Worm (Caenorhabditis elegans) whole organism, L1 larva: Measurements from ENCODE around the gene fsn-1.
A peak's percentile ranks its signal among the peaks of the same experiment; 100 is the strongest.

Source experiments
- C04F5.9 ChIP-seq: sonication (generic microtip); optimal IDR thresholded peaks from 2 replicates; lab custom pipeline; 2016; ENCODE audit warnings: missing genetic modification characterization, missing compliant biosample characterization
- Y116A8C.19 ChIP-seq: sonication (generic microtip); optimal IDR thresholded peaks from 2 replicates; lab custom pipeline; 2016; ENCODE audit warnings: missing compliant biosample characterization, missing genetic modification characterization, borderline replicate concordance
- alr-1 ChIP-seq: fragments of 200-800 bp; sonication (Bioruptor generic); optimal IDR thresholded peaks from 2 replicates; lab custom pipeline; 2018; ENCODE audit warnings: borderline replicate concordance, mild to moderate bottlenecking, missing genetic modification characterization, missing compliant biosample characterization
- aly-2 ChIP-seq: fragments of 150-350 bp; optimal IDR thresholded peaks from 2 replicates; lab custom pipeline; 2014; ENCODE audit warnings: missing biosample characterization, missing genetic modification characterization
- ama-1 ChIP-seq: fragments of 150-350 bp; optimal IDR thresholded peaks from 2 replicates; lab custom pipeline; 2014
- ceh-63 ChIP-seq: fragments of 200-800 bp; sonication (Bioruptor generic); optimal IDR thresholded peaks from 2 replicates; lab custom pipeline; 2018; ENCODE audit warnings: mild to moderate bottlenecking, missing genetic modification characterization, missing compliant biosample characterization
- ces-1 ChIP-seq: fragments of 150-350 bp; optimal IDR thresholded peaks from 2 replicates; lab custom pipeline; 2014; ENCODE audit warnings: missing biosample characterization, missing genetic modification reagents, missing genetic modification characterization
- dsc-1 ChIP-seq: sonication (generic microtip); optimal IDR thresholded peaks from 2 replicates; lab custom pipeline; 2016; ENCODE audit warnings: mild to moderate bottlenecking, missing genetic modification characterization, missing compliant biosample characterization
- efl-1 ChIP-seq, 4 experiments: fragments of 150-350 bp; optimal IDR thresholded peaks in 3 of 4; peaks in 1 of 4; 1 replicate in 1 of 4; 2 replicates in 3 of 4; lab custom pipeline; 2014; ENCODE audit warnings: missing biosample characterization in 2 of 4, missing genetic modification characterization in 2 of 4, missing genetic modification reagents in 2 of 4
- elt-2 ChIP-seq: sonication (generic microtip); optimal IDR thresholded peaks from 2 replicates; lab custom pipeline; 2016; ENCODE audit warnings: missing genetic modification characterization, mild to moderate bottlenecking, inconsistent platforms, missing compliant biosample characterization, missing genetic modification reagents
- elt-3 ChIP-seq, 6 experiments: fragments of 150-350 bp in 1 of 6; sonication (generic microtip); optimal IDR thresholded peaks; 2 replicates each; lab custom pipeline; 2017 to 2018; ENCODE audit warnings: missing biosample characterization in 6 of 6, missing genetic modification characterization in 6 of 6, inconsistent platforms in 1 of 6
- ets-5 ChIP-seq: fragments of 200-800 bp; sonication (Bioruptor generic); IDR thresholded peaks from 2 replicates; pipeline ENCODE4 v1.3.6; 2022; ENCODE audit warnings: missing genetic modification characterization, missing compliant biosample characterization
- fkh-4 ChIP-seq: sonication (generic microtip); optimal IDR thresholded peaks from 2 replicates; lab custom pipeline; 2016; ENCODE audit warnings: missing compliant biosample characterization, missing genetic modification characterization, borderline replicate concordance
- grh-1 ChIP-seq: fragments of 200-800 bp; sonication (Bioruptor generic); IDR thresholded peaks from 2 replicates; pipeline ENCODE4 v1.3.6; 2022; ENCODE audit warnings: missing genetic modification reagents, missing genetic modification characterization, missing compliant biosample characterization
- hpl-2 ChIP-seq: fragments of 150-350 bp; optimal IDR thresholded peaks from 2 replicates; lab custom pipeline; 2014; ENCODE audit warnings: missing biosample characterization, missing genetic modification reagents, missing genetic modification characterization
- irx-1 ChIP-seq: sonication (generic microtip); optimal IDR thresholded peaks from 2 replicates; lab custom pipeline; 2016; ENCODE audit warnings: missing genetic modification characterization, missing compliant biosample characterization
- isw-1 ChIP-seq: fragments of 200-800 bp; sonication (Bioruptor generic); IDR thresholded peaks from 2 replicates; pipeline ENCODE4 v1.3.6; 2022; ENCODE audit warnings: missing genetic modification characterization, missing compliant biosample characterization
- lin-35 ChIP-seq, 2 experiments: fragments of 150-350 bp; optimal IDR thresholded peaks; 2 replicates each; lab custom pipeline; 2014; ENCODE audit warnings: missing biosample characterization in 2 of 2, missing genetic modification characterization in 2 of 2, missing genetic modification reagents in 2 of 2
- lin-39 ChIP-seq: fragments of 150-350 bp; optimal IDR thresholded peaks from 2 replicates; lab custom pipeline; 2014; ENCODE audit warnings: missing biosample characterization, missing genetic modification reagents, missing genetic modification characterization
- lir-3 ChIP-seq: sonication (generic microtip); optimal IDR thresholded peaks from 2 replicates; lab custom pipeline; 2016; ENCODE audit warnings: mild to moderate bottlenecking, missing genetic modification characterization, moderate library complexity, missing compliant biosample characterization; ENCODE audit not compliant: poor library complexity
- lsy-2 ChIP-seq, 2 experiments: fragments of 150-350 bp; optimal IDR thresholded peaks; 2 replicates each; lab custom pipeline; 2014; ENCODE audit warnings: missing biosample characterization in 2 of 2, missing genetic modification characterization in 2 of 2
- mab-9 ChIP-seq: fragments of 200-800 bp; sonication (Bioruptor generic); IDR thresholded peaks from 2 replicates; pipeline ENCODE4 v1.3.6; 2022; ENCODE audit warnings: missing genetic modification reagents, missing genetic modification characterization, missing compliant biosample characterization
- mep-1 ChIP-seq: fragments of 150-350 bp; optimal IDR thresholded peaks from 2 replicates; lab custom pipeline; 2014; ENCODE audit warnings: missing biosample characterization, missing genetic modification characterization
- nhr-11 ChIP-seq: fragments of 150-350 bp; optimal IDR thresholded peaks from 2 replicates; lab custom pipeline; 2014; ENCODE audit warnings: missing biosample characterization, missing genetic modification characterization
- nhr-12 ChIP-seq: sonication (generic microtip); optimal IDR thresholded peaks from 2 replicates; lab custom pipeline; 2017; ENCODE audit warnings: missing biosample characterization, missing genetic modification characterization
- nhr-20 ChIP-seq: sonication (generic microtip); optimal IDR thresholded peaks from 2 replicates; lab custom pipeline; 2016; ENCODE audit warnings: mild to moderate bottlenecking, missing genetic modification characterization, missing compliant biosample characterization
- nhr-71 ChIP-seq: sonication (generic microtip); optimal IDR thresholded peaks from 2 replicates; lab custom pipeline; 2016; ENCODE audit warnings: mild to moderate bottlenecking, missing genetic modification characterization, moderate library complexity, missing compliant biosample characterization
- nhr-85 ChIP-seq: sonication (generic microtip); peaks from one replicate; lab custom pipeline; 2016; ENCODE audit warnings: missing genetic modification characterization, inconsistent platforms, missing compliant biosample characterization
- pag-3 ChIP-seq: sonication (generic microtip); optimal IDR thresholded peaks from 2 replicates; lab custom pipeline; 2017; ENCODE audit warnings: missing genetic modification characterization, mild to moderate bottlenecking, missing compliant biosample characterization, antibody characterized with exemption, borderline replicate concordance; ENCODE audit not compliant: insufficient read depth
- pqm-1 ChIP-seq: sonication (generic microtip); optimal IDR thresholded peaks from 3 replicates; lab custom pipeline; 2017; ENCODE audit warnings: missing biosample characterization, missing genetic modification characterization
- sptf-1 ChIP-seq: fragments of 150-350 bp; optimal IDR thresholded peaks from 2 replicates; lab custom pipeline; 2014; ENCODE audit warnings: missing biosample characterization, missing genetic modification characterization
- swsn-7 ChIP-seq: sonication (generic microtip); optimal IDR thresholded peaks from 2 replicates; lab custom pipeline; 2016; ENCODE audit warnings: missing genetic modification characterization, missing compliant biosample characterization
- unc-62 ChIP-seq: fragments of 150-350 bp; optimal IDR thresholded peaks from 2 replicates; lab custom pipeline; 2014; ENCODE audit warnings: missing biosample characterization, missing genetic modification reagents, missing genetic modification characterization
- unc-98 ChIP-seq: fragments of 200-800 bp; sonication (Bioruptor generic); IDR thresholded peaks from 2 replicates; pipeline ENCODE4 v1.3.6; 2022; ENCODE audit warnings: missing genetic modification characterization, missing compliant biosample characterization
- xbp-1 ChIP-seq: sonication (generic microtip); optimal IDR thresholded peaks from 2 replicates; lab custom pipeline; 2016; ENCODE audit warnings: missing genetic modification characterization, missing compliant biosample characterization
- zip-4 ChIP-seq: fragments of 200-800 bp; sonication (Bioruptor generic); optimal IDR thresholded peaks from 2 replicates; lab custom pipeline; 2018; ENCODE audit warnings: mild to moderate bottlenecking, missing genetic modification characterization, moderate library complexity, missing compliant biosample characterization
- ztf-4 ChIP-seq: fragments of 150-350 bp; optimal IDR thresholded peaks from 2 replicates; lab custom pipeline; 2014; ENCODE audit warnings: missing biosample characterization, missing genetic modification characterization

The fsn-1 gene

ce11 chrIII:4937022-4937421 lies at the start of gene fsn-1:
fsn-1 (plus strand) TSS chrIII:4937322.
- TF ChIP-seq sptf-1 (tag; lab: Kevin White, UChicago), result no peak
- no peak for TF ChIP-seq irx-1 (tag; lab: Kevin White, UChicago)
- no peak for TF ChIP-seq pag-3 (tag; lab: Kevin White, UChicago)
- TF ChIP-seq ceh-63, result no peak
- no peak for TF ChIP-seq xbp-1 (tag; lab: Kevin White, UChicago)
- TF ChIP-seq grh-1 (GFP tag; lab: Robert Waterston, UW), result no peak
- TF ChIP-seq nhr-85 (tag; lab: Kevin White, UChicago), result no peak
- no peak for TF ChIP-seq mab-9 (GFP tag; lab: Robert Waterston, UW)
- TF ChIP-seq mep-1 (tag; lab: Kevin White, UChicago), result no peak
- no peak for TF ChIP-seq swsn-7 (tag; lab: Kevin White, UChicago)
- no peak for TF ChIP-seq unc-98

ce11 chrIII:4890997-4891396 lies 46.1 kb upstream of the fsn-1 start, which contains the start of gene F26F4.5:
F26F4.5 (minus strand) TSS chrIII:4891252.
- TF ChIP-seq ets-5 (GFP tag; lab: Robert Waterston, UW), result no peak
- TF ChIP-seq alr-1 (tag; lab: Kevin White, UChicago), result no peak
- TF ChIP-seq ama-1, result no peak
- TF ChIP-seq lir-3, result no peak
- no peak for TF ChIP-seq sptf-1 (tag; lab: Kevin White, UChicago)
- TF ChIP-seq dsc-1 (tag; lab: Kevin White, UChicago), result no peak
- TF ChIP-seq ces-1 (GFP tag; lab: Kevin White, UChicago), result no peak
- TF ChIP-seq lsy-2 (tag; optimal IDR thresholded peaks at IDR 0.05; lab: Kevin White, UChicago), result no peak
- no peak for TF ChIP-seq lin-39
- TF ChIP-seq zip-4 (GFP tag; lab: Kevin White, UChicago), result no peak

- no peak for TF ChIP-seq pqm-1
- peak in 1 of 2 experiments; percentile 15 for TF ChIP-seq lin-35 (GFP tag; optimal IDR thresholded peaks at IDR 0.05; lab: Kevin White, UChicago)
- no peak for TF ChIP-seq pag-3 (tag; lab: Kevin White, UChicago)
- peak; percentile 18 for TF ChIP-seq aly-2 (tag; lab: Kevin White, UChicago)
- no peak for TF ChIP-seq ztf-4
- no peak for TF ChIP-seq isw-1
Measured at ce11 chrIII:4893540-4893939, 43.6 kb upstream of the fsn-1 start, which contains the start of gene F26F4.6. F26F4.6 (minus strand) TSS chrIII:4893640.

ce11 chrIII:4895313-4895712 lies 41.8 kb upstream of the fsn-1 start:
- TF ChIP-seq fkh-4 (tag; lab: Kevin White, UChicago) (no peak), elt-3 (tag; optimal IDR thresholded peaks at IDR 0.05; lab: Kevin White, UChicago) (no peak), aly-2 (tag; lab: Kevin White, UChicago) (peak; percentile 33), efl-1 (optimal IDR thresholded peaks at IDR 0.05; lab: Kevin White, UChicago) (no peak), efl-1 (GFP tag; optimal IDR thresholded peaks at IDR 0.05 in 1 of 2; lab: Kevin White, UChicago) (peak in 1 of 2 experiments; percentile 83), lin-35 (GFP tag; optimal IDR thresholded peaks at IDR 0.05; lab: Kevin White, UChicago) (no peak), zip-4 (GFP tag; lab: Kevin White, UChicago) (no peak), irx-1 (tag; lab: Kevin White, UChicago) (no peak), unc-62 (GFP tag; lab: Kevin White, UChicago) (no peak), dsc-1 (tag; lab: Kevin White, UChicago) (no peak), hpl-2 (GFP tag; lab: Kevin White, UChicago) (no peak), nhr-20 (tag; lab: Kevin White, UChicago) (no peak)

- TF ChIP-seq nhr-11 (tag; lab: Kevin White, UChicago), result no peak
- no peak for TF ChIP-seq C04F5.9 (tag; lab: Kevin White, UChicago)
- TF ChIP-seq lir-3, result no peak
- TF ChIP-seq nhr-12 (tag; lab: Kevin White, UChicago), result no peak
- TF ChIP-seq nhr-71 (tag; lab: Kevin White, UChicago), result no peak
- TF ChIP-seq zip-4 (GFP tag; lab: Kevin White, UChicago), result no peak
- TF ChIP-seq Y116A8C.19, result no peak
- TF ChIP-seq efl-1 (optimal IDR thresholded peaks at IDR 0.05; lab: Kevin White, UChicago), result no peak
- TF ChIP-seq efl-1 (GFP tag; optimal IDR thresholded peaks at IDR 0.05 in 1 of 2; lab: Kevin White, UChicago), result peak in 1 of 2 experiments; percentile 84
- no peak for TF ChIP-seq elt-2 (tag; lab: Kevin White, UChicago)
- TF ChIP-seq nhr-85 (tag; lab: Kevin White, UChicago), result peak; percentile 41
- peak in 1 of 2 experiments; percentile 5 for TF ChIP-seq lin-35 (GFP tag; optimal IDR thresholded peaks at IDR 0.05; lab: Kevin White, UChicago)
Measured at ce11 chrIII:4899035-4899578, 38.0 kb upstream of the fsn-1 start, which contains the start of gene nhl-2. nhl-2 (minus strand) TSS chrIII:4899085.
